Worm (Caenorhabditis elegans): ENCODE results near the gene cyp-29A2.

DNA sequence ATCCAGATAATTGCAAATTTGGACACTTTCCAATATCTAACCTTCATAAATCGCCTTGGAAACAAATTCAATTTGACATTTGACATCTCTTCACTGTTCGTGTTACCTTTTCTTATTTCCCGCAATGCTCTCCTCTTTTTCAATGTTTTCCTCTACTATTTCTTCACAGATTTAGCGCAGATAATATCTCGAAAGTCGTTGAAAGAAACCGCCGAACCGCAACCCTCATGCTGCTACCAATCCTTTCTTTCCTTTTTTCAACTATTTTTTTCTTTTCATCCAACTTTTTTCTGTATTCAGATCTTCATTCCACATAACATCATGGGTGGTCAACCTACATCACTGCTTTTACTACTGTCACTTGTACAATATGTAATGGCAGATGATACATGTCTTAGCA lies 17.0 kb downstream of the cyp-29A2 start, which contains the start of gene T19B10.5:
- TF ChIP-seq pag-3 (tag; optimal IDR thresholded peaks at IDR 0.05; ENCODE audit: borderline replicate concordance, insufficient read depth) (no peak), nhr-12 (tag; optimal IDR thresholded peaks at IDR 0.05) (no peak), jun-1 (tag; optimal IDR thresholded peaks at IDR 0.05) (no peak)
